Fruit fly (Drosophila melanogaster): Measurements from ENCODE around the gene PyK.

Gene PyK

dm6 chr3R:22421618-22422017, 54.3 kb downstream of the PyK start (continued):
- TF ChIP-seq CG18262 (tag; optimal IDR thresholded peaks at IDR 0.05) (peak; percentile 59), crp (GFP tag; optimal IDR thresholded peaks at IDR 0.05) (no peak), phol (tag; optimal IDR thresholded peaks at IDR 0.05) (peak; percentile 26), Bdp1 (GFP tag; optimal IDR thresholded peaks at IDR 0.05) (no peak), CG4328 (GFP tag; optimal IDR thresholded peaks at IDR 0.05) (no peak), CG6683 (GFP tag; optimal IDR thresholded peaks at IDR 0.05) (no peak), prd (optimal IDR thresholded peaks at IDR 0.05) (no peak), prd (GFP tag; IDR thresholded peaks at IDR 0.05) (peak; percentile 82), bowl (GFP tag; IDR thresholded peaks at IDR 0.05) (peak; percentile 72), CG8924 (tag; optimal IDR thresholded peaks at IDR 0.05) (no peak), mirr (GFP tag; optimal IDR thresholded peaks at IDR 0.05) (no peak), wor (GFP tag; IDR thresholded peaks at IDR 0.05) (no peak), CG13894 (tag; optimal IDR thresholded peaks at IDR 0.05) (no peak), eve (GFP tag; optimal IDR thresholded peaks at IDR 0.05) (no peak), dan (GFP tag; IDR thresholded peaks at IDR 0.05) (no peak), CG7928 (GFP tag; optimal IDR thresholded peaks at IDR 0.05) (no peak), CG2116 (GFP tag; optimal IDR thresholded peaks at IDR 0.05) (no peak), Ravus (GFP tag; IDR thresholded peaks at IDR 0.05) (peak; percentile 43), Mes4 (GFP tag; optimal IDR thresholded peaks at IDR 0.05) (peak; percentile 26), CG30431 (GFP tag; optimal IDR thresholded peaks at IDR 0.05) (no peak), pita (GFP tag; optimal IDR thresholded peaks at IDR 0.05) (no peak), emc (GFP tag; optimal IDR thresholded peaks at IDR 0.05) (no peak), CG8359 (GFP tag; optimal IDR thresholded peaks at IDR 0.05; ENCODE audit: borderline replicate concordance) (no peak), CG30403 (GFP tag; optimal IDR thresholded peaks at IDR 0.05) (peak; percentile 62), CG10267 (tag; optimal IDR thresholded peaks at IDR 0.05) (no peak), twi (tag; optimal IDR thresholded peaks at IDR 0.05) (peak; percentile 24), esg (GFP tag; conservative IDR thresholded peaks at IDR 0.05) (peak; percentile 67), sc (optimal IDR thresholded peaks at IDR 0.05) (no peak), sc (GFP tag; optimal IDR thresholded peaks at IDR 0.05) (no peak), CG32532 (GFP tag; IDR thresholded peaks at IDR 0.05) (peak; percentile 85), CG18764 (GFP tag; optimal IDR thresholded peaks at IDR 0.05) (no peak), CG13624 (GFP tag; optimal IDR thresholded peaks at IDR 0.05) (peak; percentile 6), eyg (GFP tag; optimal IDR thresholded peaks at IDR 0.05) (peak; percentile 60), fd102C (GFP tag; optimal IDR thresholded peaks at IDR 0.05) (no peak), Rx (GFP tag; IDR thresholded peaks at IDR 0.05) (0 out of 2 replicates have a peak, but pooled peaks have one; percentile 34), odd (GFP tag; optimal IDR thresholded peaks at IDR 0.05) (no peak), Drgx (GFP tag; IDR thresholded peaks at IDR 0.05) (peak; percentile 78), CG17328 (GFP tag; IDR thresholded peaks at IDR 0.05) (peak; percentile 57; the same call in 1 of the 2 replicates), Doc2 (GFP tag; IDR thresholded peaks at IDR 0.05) (no peak), CoRest (tag; optimal IDR thresholded peaks at IDR 0.05) (no peak), Hmx (GFP tag; optimal IDR thresholded peaks at IDR 0.05) (no peak), lab (GFP tag; optimal IDR thresholded peaks at IDR 0.05) (no peak), Six4 (GFP tag; optimal IDR thresholded peaks at IDR 0.05) (peak; percentile 4), ci (GFP tag; IDR thresholded peaks at IDR 0.05) (peak; percentile 80), CG4707 (GFP tag; optimal IDR thresholded peaks at IDR 0.05) (no peak), insv (GFP tag; optimal IDR thresholded peaks at IDR 0.05) (no peak), corto (GFP tag; optimal IDR thresholded peaks at IDR 0.05) (peak; percentile 45), CG32772 (GFP tag; IDR thresholded peaks at IDR 0.05) (peak; percentile 79), Aef1 (GFP tag; IDR thresholded peaks at IDR 0.05) (peak; percentile 66), CG14860 (GFP tag; IDR thresholded peaks at IDR 0.05; ENCODE audit: partially characterized antibody) (no peak), CG12769 (tag; optimal IDR thresholded peaks at IDR 0.05) (no peak), CG12391 (tag; optimal IDR thresholded peaks at IDR 0.05) (peak; percentile 53)

Data from whole organism, embryonic.